Fruit fly (Drosophila melanogaster): Measurements from ENCODE around the gene CG10958.

The CG10958 gene

DNA sequence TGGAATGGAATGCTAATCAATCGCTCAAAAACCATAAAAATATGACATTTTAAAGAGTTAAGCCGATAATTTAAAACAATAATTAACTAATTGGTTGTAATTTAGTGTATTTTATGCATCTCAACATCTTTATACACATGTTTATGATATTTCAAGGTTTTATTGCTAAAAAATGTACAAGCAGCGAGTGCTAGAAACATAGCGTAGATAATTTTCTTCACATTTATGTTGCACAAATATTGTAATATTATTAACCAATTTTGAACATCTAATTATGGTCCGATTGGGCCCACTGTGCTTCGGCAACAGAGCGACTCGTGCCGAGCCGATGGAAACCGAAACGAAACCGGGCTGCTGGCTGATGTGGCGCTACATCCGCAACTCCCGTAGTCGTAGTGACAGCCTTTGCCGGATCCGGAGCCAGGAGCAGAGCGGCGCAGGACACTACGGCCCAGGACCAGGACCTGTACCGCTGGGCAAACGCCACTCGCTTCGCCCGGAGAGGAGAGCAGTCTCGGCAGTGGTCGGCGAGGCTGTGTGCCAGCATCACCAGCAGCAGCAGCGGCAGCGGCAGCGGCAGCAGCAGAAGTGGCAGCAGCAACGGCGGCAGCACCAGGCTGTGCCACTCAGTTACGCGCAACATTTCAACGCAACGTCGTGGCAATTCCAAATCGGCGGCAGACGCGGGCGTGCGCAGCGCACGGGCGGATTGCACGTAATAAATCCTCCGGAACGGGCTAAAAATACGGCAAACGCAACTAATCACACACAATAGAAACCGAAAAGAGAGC is 46.3 kb downstream of the CG10958 start, which contains the start of gene sdt (continued):
- TF ChIP-seq CG11504 (tag; optimal IDR thresholded peaks at IDR 0.05) = peak; percentile 54
- no peak for TF ChIP-seq shn (GFP tag; optimal IDR thresholded peaks at IDR 0.05)
- peak; percentile 4 for TF ChIP-seq NfI (GFP tag; optimal IDR thresholded peaks at IDR 0.05)
- peak in 1 of 2 experiments; percentile 40 for TF ChIP-seq Eip74EF (GFP tag; optimal IDR thresholded peaks at IDR 0.05)
- TF ChIP-seq phol (tag; optimal IDR thresholded peaks at IDR 0.05) = peak; percentile 17
- no peak for TF ChIP-seq jigr1 (GFP tag; IDR thresholded peaks at IDR 0.05)
- no peak for TF ChIP-seq CG10209 (GFP tag; optimal IDR thresholded peaks at IDR 0.05)
- no peak for TF ChIP-seq cad (GFP tag; optimal IDR thresholded peaks at IDR 0.05)
- peak; percentile 36 for TF ChIP-seq CG30403 (GFP tag; optimal IDR thresholded peaks at IDR 0.05)
- TF ChIP-seq Elba2 (GFP tag; optimal IDR thresholded peaks at IDR 0.05) = no peak
- TF ChIP-seq slou (GFP tag; optimal IDR thresholded peaks at IDR 0.05) = peak; percentile 44
- TF ChIP-seq esg (GFP tag; conservative IDR thresholded peaks at IDR 0.05) = 0 out of 2 replicates have a peak, but pooled peaks have one; percentile 18
- no peak for TF ChIP-seq Ravus (GFP tag; IDR thresholded peaks at IDR 0.05)
- peak; percentile 10 for TF ChIP-seq CG18262 (tag; optimal IDR thresholded peaks at IDR 0.05)
- TF ChIP-seq CG7839 (tag; optimal IDR thresholded peaks at IDR 0.05) = peak; percentile 61
- no peak for TF ChIP-seq Bdp1 (GFP tag; optimal IDR thresholded peaks at IDR 0.05)
- no peak for TF ChIP-seq CG14860 (GFP tag; IDR thresholded peaks at IDR 0.05; ENCODE audit: partially characterized antibody)
- TF ChIP-seq ci (GFP tag; IDR thresholded peaks at IDR 0.05) = no peak
- TF ChIP-seq nmo (GFP tag; optimal IDR thresholded peaks at IDR 0.05) = peak; percentile 75
- peak; percentile 2 for TF ChIP-seq CG15514 (GFP tag; optimal IDR thresholded peaks at IDR 0.05)
- no peak for TF ChIP-seq unc-4 (GFP tag; IDR thresholded peaks at IDR 0.05; ENCODE audit: partially characterized antibody)
- TF ChIP-seq sug (tag; optimal IDR thresholded peaks at IDR 0.05) = peak; percentile 7
- peak; percentile 2 for TF ChIP-seq CG1603 (tag; optimal IDR thresholded peaks at IDR 0.05)
- no peak for TF ChIP-seq Chrac-16 (GFP tag; optimal IDR thresholded peaks at IDR 0.05)
- peak; percentile 30 for TF ChIP-seq CG4707 (GFP tag; optimal IDR thresholded peaks at IDR 0.05)
- TF ChIP-seq CG3407 (GFP tag; optimal IDR thresholded peaks at IDR 0.05) = no peak
- no peak for TF ChIP-seq ara (GFP tag; IDR thresholded peaks at IDR 0.05)
- TF ChIP-seq row (GFP tag; IDR thresholded peaks at IDR 0.05) = peak; percentile 47
- TF ChIP-seq exex (tag; optimal IDR thresholded peaks at IDR 0.05) = no peak
- no peak for TF ChIP-seq eve (GFP tag; optimal IDR thresholded peaks at IDR 0.05)
- TF ChIP-seq CG18599 (GFP tag; optimal IDR thresholded peaks at IDR 0.05) = peak; percentile 21
- TF ChIP-seq ewg (GFP tag; optimal IDR thresholded peaks at IDR 0.05) = peak; percentile 45
- TF ChIP-seq cas (GFP tag; IDR thresholded peaks at IDR 0.05) = no peak
- TF ChIP-seq Doc2 (GFP tag; IDR thresholded peaks at IDR 0.05) = no peak
- no peak for TF ChIP-seq trem (tag; optimal IDR thresholded peaks at IDR 0.05)
- no peak for TF ChIP-seq grn (GFP tag; optimal IDR thresholded peaks at IDR 0.05)
- no peak for TF ChIP-seq Bgb (GFP tag; IDR thresholded peaks at IDR 0.05; ENCODE audit: partially characterized antibody)
- no peak for TF ChIP-seq dmrt99B (tag; optimal IDR thresholded peaks at IDR 0.05)
- no peak for TF ChIP-seq Rx (GFP tag; IDR thresholded peaks at IDR 0.05)
- TF ChIP-seq Abd-B (GFP tag; optimal IDR thresholded peaks at IDR 0.05) = peak; percentile 36
- TF ChIP-seq rib (GFP tag; IDR thresholded peaks at IDR 0.05) = no peak
- no peak for TF ChIP-seq Med (GFP tag)
- TF ChIP-seq CG18619 (GFP tag; optimal IDR thresholded peaks at IDR 0.05) = peak; percentile 11
- TF ChIP-seq ATbp (GFP tag; optimal IDR thresholded peaks at IDR 0.05) = no peak
- TF ChIP-seq gem (tag; optimal IDR thresholded peaks at IDR 0.05) = peak; percentile 37
- no peak for TF ChIP-seq CG11723 (GFP tag; optimal IDR thresholded peaks at IDR 0.05)
- peak; percentile 26 for TF ChIP-seq Ssrp (tag; optimal IDR thresholded peaks at IDR 0.05)
- peak; percentile 15 for TF ChIP-seq CG17385 (GFP tag; optimal IDR thresholded peaks at IDR 0.05)

Data from whole organism, embryonic.